Fruit fly (Drosophila melanogaster): Measurements from ENCODE around the gene btl.

Gene btl

DNA sequence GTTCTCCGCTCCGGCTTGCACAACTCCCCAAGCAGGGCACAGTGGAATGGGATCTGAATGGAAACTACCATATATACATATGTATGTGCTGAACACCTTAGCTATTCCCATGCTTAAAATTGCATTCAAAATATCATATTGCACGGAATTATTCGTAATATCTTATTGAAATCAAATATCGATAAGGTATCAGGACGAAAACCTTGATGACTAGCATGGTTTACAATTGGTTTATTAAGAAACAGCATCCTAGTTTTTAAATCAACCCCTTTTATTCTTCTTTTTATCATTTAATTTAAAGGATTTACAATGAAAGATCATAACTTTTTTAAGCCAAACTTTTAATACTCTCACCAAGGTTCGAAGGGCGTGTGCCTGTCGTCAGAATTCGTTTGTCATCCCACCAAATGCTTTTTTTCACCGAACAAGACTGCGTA is 20.3 kb upstream of the btl start (continued):
- TF ChIP-seq Six4 (GFP tag; optimal IDR thresholded peaks at IDR 0.05) (no peak), ssp (GFP tag; IDR thresholded peaks at IDR 0.05) (no peak), so (GFP tag; IDR thresholded peaks at IDR 0.05) (no peak), slbo (GFP tag; IDR thresholded peaks at IDR 0.05) (no peak; the same call in 1 of the 2 replicates), h (optimal IDR thresholded peaks at IDR 0.05) (no peak), cad (GFP tag; optimal IDR thresholded peaks at IDR 0.05) (no peak), CG9797 (GFP tag; optimal IDR thresholded peaks at IDR 0.05) (no peak), org-1 (GFP tag; optimal IDR thresholded peaks at IDR 0.05) (no peak), CG12155 (GFP tag; optimal IDR thresholded peaks at IDR 0.05) (no peak), CG18262 (tag; optimal IDR thresholded peaks at IDR 0.05) (peak; percentile 13), CG18619 (GFP tag; optimal IDR thresholded peaks at IDR 0.05) (peak; percentile 17), twi (tag; optimal IDR thresholded peaks at IDR 0.05) (no peak), CG4360 (GFP tag; IDR thresholded peaks at IDR 0.05) (no peak), gsb-n (tag; optimal IDR thresholded peaks at IDR 0.05) (no peak), bbx (GFP tag; IDR thresholded peaks at IDR 0.05; ENCODE audit: partially characterized antibody) (no peak), en (GFP tag; optimal IDR thresholded peaks at IDR 0.05) (no peak), CG17186 (GFP tag; optimal IDR thresholded peaks at IDR 0.05) (no peak), CG17568 (GFP tag; optimal IDR thresholded peaks at IDR 0.05) (no peak), Pdp1 (GFP tag; optimal IDR thresholded peaks at IDR 0.05) (peak in 1 of 2 experiments; percentile 6), wor (GFP tag; IDR thresholded peaks at IDR 0.05) (no peak), toy (GFP tag; IDR thresholded peaks at IDR 0.05) (no peak), CG4707 (GFP tag; optimal IDR thresholded peaks at IDR 0.05) (no peak), CG10147 (GFP tag; optimal IDR thresholded peaks at IDR 0.05) (no peak), Dll (GFP tag; IDR thresholded peaks at IDR 0.05; ENCODE audit: partially characterized antibody) (0 out of 4 replicates have a peak, but pooled peaks have one; percentile 6), ab (GFP tag; optimal IDR thresholded peaks at IDR 0.05) (no peak), lola (GFP tag; optimal IDR thresholded peaks at IDR 0.05) (no peak), sc (optimal IDR thresholded peaks at IDR 0.05) (no peak), sc (GFP tag; optimal IDR thresholded peaks at IDR 0.05) (no peak), bowl (GFP tag; IDR thresholded peaks at IDR 0.05) (no peak), gfzf (GFP tag; optimal IDR thresholded peaks at IDR 0.05) (no peak), CG4328 (GFP tag; optimal IDR thresholded peaks at IDR 0.05) (no peak), CHES-1-like (GFP tag; optimal IDR thresholded peaks at IDR 0.05) (no peak), Xbp1 (GFP tag; optimal IDR thresholded peaks at IDR 0.05) (no peak), slou (GFP tag; optimal IDR thresholded peaks at IDR 0.05) (no peak)

DNA sequence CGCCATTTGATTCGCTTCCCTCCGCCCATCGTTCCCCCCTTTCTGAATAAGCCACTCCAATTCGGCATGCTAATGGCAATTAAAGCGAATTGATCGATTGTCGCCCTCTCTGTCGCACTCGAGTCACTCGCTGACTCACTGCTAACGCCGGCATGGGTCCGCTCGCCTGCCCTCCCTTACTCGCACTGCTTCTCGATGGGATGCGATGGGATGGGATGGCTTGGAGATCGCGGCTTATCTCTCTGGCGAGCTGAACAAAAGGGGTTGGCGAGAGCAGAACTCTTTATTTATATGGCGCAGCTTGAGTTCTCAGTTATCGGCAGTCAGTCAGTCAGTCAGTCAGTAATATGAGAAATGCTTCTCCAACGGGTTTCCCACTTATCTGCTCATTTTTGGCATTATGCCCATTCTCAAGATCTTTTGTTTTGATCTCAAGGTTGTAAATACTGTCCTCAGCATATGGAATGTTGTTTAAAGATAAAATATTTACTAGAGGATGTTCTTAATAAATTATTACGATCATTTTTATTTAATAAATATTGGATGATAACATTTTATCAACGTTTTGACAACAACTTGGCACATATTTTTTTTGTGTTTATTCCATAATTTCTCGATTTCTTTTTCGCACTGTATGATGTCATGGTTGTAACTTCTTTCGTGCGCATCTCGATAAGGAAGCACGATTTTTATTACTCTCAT is 19.6 kb upstream of the btl start:
- TF ChIP-seq Six4 (GFP tag; optimal IDR thresholded peaks at IDR 0.05) (no peak), CG10321 (GFP tag; IDR thresholded peaks at IDR 0.05) (0 out of 2 replicates have a peak, but pooled peaks have one; percentile 26), onecut (GFP tag; IDR thresholded peaks at IDR 0.05) (0 out of 2 replicates have a peak, but pooled peaks have one; percentile 7), CG10543 (GFP tag; optimal IDR thresholded peaks at IDR 0.05) (peak; percentile 80), CG10654 (GFP tag; optimal IDR thresholded peaks at IDR 0.05) (no peak), CG2199 (GFP tag; IDR thresholded peaks at IDR 0.05) (peak; percentile 72; the same call in 1 of the 3 replicates), CG7987 (GFP tag; optimal IDR thresholded peaks at IDR 0.05) (peak; percentile 57), danr (GFP tag; IDR thresholded peaks at IDR 0.05) (no peak), tap (tag; optimal IDR thresholded peaks at IDR 0.05) (no peak), MBD-R2 (GFP tag; IDR thresholded peaks at IDR 0.05) (no peak), CG10209 (GFP tag; optimal IDR thresholded peaks at IDR 0.05) (peak; percentile 45), pan (optimal IDR thresholded peaks at IDR 0.05) (no peak), pan (GFP tag; optimal IDR thresholded peaks at IDR 0.05 in 1 of 2, IDR thresholded peaks at IDR 0.05 in 1 of 2) (no peak), CG12769 (tag; optimal IDR thresholded peaks at IDR 0.05) (peak; percentile 69), zen (tag; optimal IDR thresholded peaks at IDR 0.05) (peak; percentile 0), sug (tag; optimal IDR thresholded peaks at IDR 0.05) (peak; percentile 50), CG42726 (GFP tag; IDR thresholded peaks at IDR 0.05; ENCODE audit: partially characterized antibody) (no peak), pros (GFP tag; optimal IDR thresholded peaks at IDR 0.05) (peak; percentile 58), sd (tag; optimal IDR thresholded peaks at IDR 0.05) (peak; percentile 36)
